Fruit fly (Drosophila melanogaster): ENCODE measurements around the gene CG34174.

DNA sequence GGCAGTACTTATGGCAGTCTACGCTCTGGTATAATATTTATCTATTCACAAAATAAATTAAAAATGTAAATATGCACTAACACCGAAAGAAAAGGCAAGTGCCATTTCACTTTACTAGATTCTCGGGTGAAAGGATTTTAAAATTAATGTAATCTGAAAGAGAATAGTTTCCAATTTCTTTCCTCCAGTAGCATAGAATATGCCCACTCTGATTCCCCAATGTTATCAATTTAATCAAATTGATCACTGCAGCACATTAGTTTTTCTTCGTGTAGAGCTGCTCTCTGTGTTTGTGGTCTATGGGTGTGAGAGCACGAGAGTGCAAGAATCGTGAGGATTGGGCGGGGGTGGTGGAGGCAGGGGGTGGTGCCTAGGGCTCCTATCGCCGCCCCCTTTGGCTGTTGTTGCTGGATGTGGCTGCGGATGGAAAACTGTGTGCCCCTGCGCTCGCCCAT, 12.9 kb upstream of the CG34174 start:
- peak; percentile 61 for TF ChIP-seq H2.0 (GFP tag; IDR thresholded peaks at IDR 0.05)
- TF ChIP-seq esg (GFP tag; conservative IDR thresholded peaks at IDR 0.05) = peak; percentile 49

All from whole organism, embryonic.